Worm (Caenorhabditis elegans) whole organism, young adult: ENCODE data around the gene Y94A7B.11.

Experiments used
- B0261.1 ChIP-seq: sonication (generic microtip); optimal IDR thresholded peaks from 2 replicates; lab custom pipeline; 2016; ENCODE audit warnings: mild to moderate bottlenecking, missing genetic modification characterization, moderate library complexity, missing compliant biosample characterization
- F22D6.2 ChIP-seq: sonication (generic microtip); optimal IDR thresholded peaks from 2 replicates; lab custom pipeline; 2016; ENCODE audit warnings: mild to moderate bottlenecking, missing genetic modification characterization, missing compliant biosample characterization
- Y56A3A.18 ChIP-seq: fragments of 200-800 bp; sonication (Bioruptor generic); IDR thresholded peaks from 2 replicates; pipeline ENCODE4 v1.3.6; 2022; ENCODE audit warnings: missing genetic modification reagents, missing genetic modification characterization, missing compliant biosample characterization
- die-1 ChIP-seq: sonication (generic microtip); optimal IDR thresholded peaks from 2 replicates; lab custom pipeline; 2016; ENCODE audit warnings: missing genotype, mild to moderate bottlenecking, missing genetic modification characterization, missing compliant biosample characterization
- nfyb-1 ChIP-seq: fragments of 200-800 bp; sonication (Bioruptor generic); IDR thresholded peaks from 2 replicates; pipeline ENCODE4 v1.3.6; 2022; ENCODE audit warnings: missing genetic modification reagents, missing genetic modification characterization, missing compliant biosample characterization
- ztf-25 ChIP-seq: fragments of 200-800 bp; sonication (Bioruptor generic); IDR thresholded peaks from 2 replicates; pipeline ENCODE4 v1.3.6; 2022; ENCODE audit warnings: missing genetic modification reagents, missing genetic modification characterization, missing compliant biosample characterization

ce11 chrV:17831350-17831749, 28.9 kb upstream of the Y94A7B.11 start, which contains the start of gene srh-303:
- TF ChIP-seq nfyb-1 (GFP tag; lab: Robert Waterston, UW) (no peak), F22D6.2 (tag; lab: Kevin White, UChicago) (no peak), Y56A3A.18 (no peak), ztf-25 (no peak), die-1 (tag; lab: Kevin White, UChicago) (no peak), B0261.1 (tag; lab: Kevin White, UChicago) (no peak)
